Worm (Caenorhabditis elegans) whole organism, young adult: ENCODE data around the gene anmt-3.

ENCODE experiments used
- B0019.2 ChIP-seq: fragments of 200-800 bp; sonication (Bioruptor generic); conservative IDR thresholded peaks from 2 replicates; pipeline ENCODE4 v1.3.6; 2022; ENCODE audit warnings: missing genetic modification reagents, missing genetic modification characterization, missing compliant biosample characterization
- B0035.1 ChIP-seq: sonication (generic microtip); optimal IDR thresholded peaks from 2 replicates; lab custom pipeline; 2016; ENCODE audit warnings: missing genetic modification characterization, mild to moderate bottlenecking, missing compliant biosample characterization, missing genotype, missing genetic modification reagents
- B0261.1 ChIP-seq: sonication (generic microtip); optimal IDR thresholded peaks from 2 replicates; lab custom pipeline; 2016; ENCODE audit warnings: mild to moderate bottlenecking, missing genetic modification characterization, moderate library complexity, missing compliant biosample characterization
- C17E4.6 ChIP-seq: fragments of 200-800 bp; sonication (Bioruptor generic); IDR thresholded peaks from 2 replicates; pipeline ENCODE4 v1.3.6; 2022; ENCODE audit warnings: missing genetic modification reagents, missing genetic modification characterization, missing compliant biosample characterization
- F10E7.11 ChIP-seq: sonication (generic microtip); optimal IDR thresholded peaks from 2 replicates; lab custom pipeline; 2017; ENCODE audit warnings: mild to moderate bottlenecking, missing genetic modification characterization, moderate library complexity, missing compliant biosample characterization
- F22D6.2 ChIP-seq: sonication (generic microtip); optimal IDR thresholded peaks from 2 replicates; lab custom pipeline; 2016; ENCODE audit warnings: mild to moderate bottlenecking, missing genetic modification characterization, missing compliant biosample characterization
- F33H1.4 ChIP-seq: fragments of 200-800 bp; sonication (Bioruptor generic); IDR thresholded peaks from 2 replicates; pipeline ENCODE4 v1.3.6; 2022; ENCODE audit warnings: missing genetic modification reagents, missing genetic modification characterization, missing compliant biosample characterization
- F49E8.2 ChIP-seq: sonication (generic microtip); optimal IDR thresholded peaks from 3 replicates; lab custom pipeline; 2017; ENCODE audit warnings: missing genetic modification characterization, mild to moderate bottlenecking, missing compliant biosample characterization, antibody characterized with exemption, moderate library complexity; ENCODE audit not compliant: insufficient read depth
- F55B11.4 ChIP-seq: sonication (generic microtip); optimal IDR thresholded peaks from 2 replicates; lab custom pipeline; 2016; ENCODE audit warnings: missing compliant biosample characterization, missing genetic modification characterization, borderline replicate concordance; ENCODE audit not compliant: insufficient read depth
- F57A8.1 ChIP-seq: fragments of 200-800 bp; sonication (Bioruptor generic); optimal IDR thresholded peaks from 2 replicates; lab custom pipeline; 2018; ENCODE audit warnings: mild to moderate bottlenecking, missing genetic modification characterization, moderate library complexity, missing compliant biosample characterization
- K11D2.4 ChIP-seq: fragments of 200-800 bp; sonication (Bioruptor generic); IDR thresholded peaks from 2 replicates; pipeline ENCODE4 v1.3.6; 2022; ENCODE audit warnings: missing genetic modification reagents, missing genetic modification characterization, missing compliant biosample characterization
- K12H6.12 ChIP-seq: fragments of 200-800 bp; sonication (Bioruptor generic); optimal IDR thresholded peaks from 2 replicates; lab custom pipeline; 2018; ENCODE audit warnings: mild to moderate bottlenecking, missing genetic modification characterization, missing compliant biosample characterization
- Y53F4B.3 ChIP-seq: fragments of 200-800 bp; sonication (Bioruptor generic); IDR thresholded peaks from 2 replicates; pipeline ENCODE4 v1.3.6; 2022; ENCODE audit warnings: missing genetic modification reagents, missing genetic modification characterization, missing compliant biosample characterization
- Y56A3A.18 ChIP-seq: fragments of 200-800 bp; sonication (Bioruptor generic); IDR thresholded peaks from 2 replicates; pipeline ENCODE4 v1.3.6; 2022; ENCODE audit warnings: missing genetic modification reagents, missing genetic modification characterization, missing compliant biosample characterization
- Y67H2A.10 ChIP-seq: fragments of 200-800 bp; sonication (Bioruptor generic); conservative IDR thresholded peaks from 2 replicates; pipeline ENCODE4 v1.3.6; 2022; ENCODE audit warnings: missing genetic modification reagents, missing genetic modification characterization, missing compliant biosample characterization
- ZK185.1 ChIP-seq: sonication (generic microtip); optimal IDR thresholded peaks from 2 replicates; lab custom pipeline; 2016; ENCODE audit warnings: mild to moderate bottlenecking, missing genetic modification characterization, missing compliant biosample characterization; ENCODE audit not compliant: poor library complexity, severe bottlenecking
- attf-5 ChIP-seq: fragments of 200-800 bp; sonication (Bioruptor generic); optimal IDR thresholded peaks from 2 replicates; lab custom pipeline; 2018; ENCODE audit warnings: mild to moderate bottlenecking, missing genetic modification characterization, missing compliant biosample characterization
- bed-2 ChIP-seq: fragments of 200-800 bp; sonication (Bioruptor generic); IDR thresholded peaks from 2 replicates; pipeline ENCODE4 v1.3.6; 2022; ENCODE audit warnings: missing genetic modification reagents, missing genetic modification characterization, missing compliant biosample characterization
- ccch-3 ChIP-seq: fragments of 200-800 bp; sonication (Bioruptor generic); optimal IDR thresholded peaks from 2 replicates; lab custom pipeline; 2018; ENCODE audit warnings: mild to moderate bottlenecking, missing genetic modification characterization, missing compliant biosample characterization
- ceh-100 ChIP-seq: fragments of 200-800 bp; sonication (Bioruptor generic); IDR thresholded peaks from 2 replicates; pipeline ENCODE4 v1.3.6; 2022; ENCODE audit warnings: missing genetic modification reagents, missing genetic modification characterization, missing compliant biosample characterization
- ceh-79 ChIP-seq: sonication (generic microtip); optimal IDR thresholded peaks from 2 replicates; lab custom pipeline; 2017; ENCODE audit warnings: mild to moderate bottlenecking, missing genetic modification characterization, missing compliant biosample characterization
- die-1 ChIP-seq: sonication (generic microtip); optimal IDR thresholded peaks from 2 replicates; lab custom pipeline; 2016; ENCODE audit warnings: missing genotype, mild to moderate bottlenecking, missing genetic modification characterization, missing compliant biosample characterization
- dox-1 ChIP-seq: fragments of 200-800 bp; sonication (Bioruptor generic); IDR thresholded peaks from 2 replicates; pipeline ENCODE4 v1.3.6; 2022; ENCODE audit warnings: missing genetic modification reagents, missing genetic modification characterization, missing compliant biosample characterization
- dpff-1 ChIP-seq: sonication (generic microtip); optimal IDR thresholded peaks from 2 replicates; lab custom pipeline; 2017; ENCODE audit warnings: mild to moderate bottlenecking, missing genetic modification characterization, missing compliant biosample characterization
- egl-44 ChIP-seq: fragments of 200-800 bp; sonication (Bioruptor generic); IDR thresholded peaks from 2 replicates; pipeline ENCODE4 v1.3.6; 2022; ENCODE audit warnings: missing genetic modification reagents, missing genetic modification characterization, missing compliant biosample characterization
- egrh-3 ChIP-seq: fragments of 200-800 bp; sonication (Bioruptor generic); IDR thresholded peaks from 2 replicates; pipeline ENCODE4 v1.3.6; 2022; ENCODE audit warnings: missing genetic modification reagents, missing genetic modification characterization, missing compliant biosample characterization
- gei-17 ChIP-seq: fragments of 200-800 bp; sonication (Bioruptor generic); optimal IDR thresholded peaks from 2 replicates; lab custom pipeline; 2018; ENCODE audit warnings: mild to moderate bottlenecking, missing genetic modification characterization, missing compliant biosample characterization
- hmg-1.2 ChIP-seq: fragments of 200-800 bp; sonication (Bioruptor generic); IDR thresholded peaks from 2 replicates; pipeline ENCODE4 v1.3.6; 2022; ENCODE audit warnings: missing genetic modification reagents, missing genetic modification characterization, missing compliant biosample characterization
- hrde-1 ChIP-seq: sonication (generic microtip); optimal IDR thresholded peaks from 2 replicates; lab custom pipeline; 2016; ENCODE audit warnings: missing genetic modification characterization, mild to moderate bottlenecking, missing compliant biosample characterization, moderate library complexity, missing genotype, missing genetic modification reagents, borderline replicate concordance
- let-607 ChIP-seq, 2 experiments: fragments of 200-800 bp in 1 of 2; sonication (Bioruptor generic) in 1 of 2; sonication (generic microtip) in 1 of 2; optimal IDR thresholded peaks; 2 replicates each; lab custom pipeline; 2016 to 2018; ENCODE audit warnings: mild to moderate bottlenecking in 2 of 2, missing compliant biosample characterization in 2 of 2, missing genetic modification characterization in 2 of 2, moderate library complexity in 2 of 2, missing genotype in 1 of 2
- lin-35 ChIP-seq, 3 experiments: fragments of 150-350 bp in 2 of 3; sonication (generic microtip) in 1 of 3; optimal IDR thresholded peaks; 2 replicates each; lab custom pipeline; 2014 to 2018; ENCODE audit warnings: missing biosample characterization in 3 of 3, missing genetic modification characterization in 3 of 3, missing genetic modification reagents in 3 of 3
- lsy-27 ChIP-seq: sonication (generic microtip); optimal IDR thresholded peaks from 2 replicates; lab custom pipeline; 2017; ENCODE audit warnings: missing genetic modification characterization, mild to moderate bottlenecking, missing compliant biosample characterization, antibody characterized with exemption, missing genotype, borderline replicate concordance; ENCODE audit not compliant: insufficient read depth
- madf-6 ChIP-seq: fragments of 200-800 bp; sonication (Bioruptor generic); IDR thresholded peaks from 2 replicates; pipeline ENCODE4 v1.3.6; 2022; ENCODE audit warnings: missing genetic modification reagents, missing genetic modification characterization, missing compliant biosample characterization
- mcd-1 ChIP-seq: fragments of 200-800 bp; sonication (Bioruptor generic); IDR thresholded peaks from 2 replicates; pipeline ENCODE4 v1.3.6; 2022; ENCODE audit warnings: missing genetic modification reagents, missing genetic modification characterization, missing compliant biosample characterization
- pbrm-1 ChIP-seq: fragments of 200-800 bp; sonication (Bioruptor generic); IDR thresholded peaks from 2 replicates; pipeline ENCODE4 v1.3.6; 2022; ENCODE audit warnings: missing genetic modification reagents, missing genetic modification characterization, missing compliant biosample characterization
- pha-4 ChIP-seq: fragments of 150-350 bp; sonication (generic microtip); optimal IDR thresholded peaks from 2 replicates; lab custom pipeline; 2014; ENCODE audit warnings: missing biosample characterization, missing genetic modification reagents, missing genetic modification characterization
- rec-8 ChIP-seq, 2 experiments: sonication (generic microtip); optimal IDR thresholded peaks; 2 replicates each; lab custom pipeline; 2016; ENCODE audit warnings: mild to moderate bottlenecking in 2 of 2, missing genetic modification characterization in 2 of 2, missing genetic modification reagents in 2 of 2, missing genotype in 2 of 2, missing biosample characterization in 1 of 2, missing compliant biosample characterization in 1 of 2, moderate library complexity in 1 of 2
- snpc-3.4 ChIP-seq: sonication (generic microtip); optimal IDR thresholded peaks from 2 replicates; lab custom pipeline; 2017; ENCODE audit warnings: missing genetic modification characterization, mild to moderate bottlenecking, missing compliant biosample characterization, antibody characterized with exemption, moderate library complexity, missing genotype, missing genetic modification reagents
- snpc-4 ChIP-seq, 5 experiments: fragments of 150-350 bp in 1 of 5; sonication (generic microtip) in 4 of 5; optimal IDR thresholded peaks; 2 replicates each; lab custom pipeline; 2014 to 2018; ENCODE audit warnings: missing genetic modification characterization in 5 of 5, missing biosample characterization in 3 of 5, antibody characterized with exemption in 2 of 5, mild to moderate bottlenecking in 2 of 5, missing compliant biosample characterization in 2 of 5, missing genotype in 2 of 5, moderate library complexity in 2 of 5, missing genetic modification reagents in 1 of 5
- tbp1 ChIP-seq: fragments of 200-800 bp; sonication (Bioruptor generic); optimal IDR thresholded peaks from 2 replicates; lab custom pipeline; 2018; ENCODE audit warnings: mild to moderate bottlenecking, missing genetic modification characterization, missing compliant biosample characterization
- tlf-1 ChIP-seq: fragments of 200-800 bp; sonication (Bioruptor generic); optimal IDR thresholded peaks from 2 replicates; lab custom pipeline; 2018; ENCODE audit warnings: mild to moderate bottlenecking, missing genetic modification characterization, missing compliant biosample characterization
- unc-130 ChIP-seq: sonication (generic microtip); optimal IDR thresholded peaks from 2 replicates; lab custom pipeline; 2016; ENCODE audit warnings: missing genetic modification reagents, missing genetic modification characterization, missing compliant biosample characterization
- ztf-22 ChIP-seq: fragments of 200-800 bp; sonication (Bioruptor generic); optimal IDR thresholded peaks from 2 replicates; lab custom pipeline; 2018; ENCODE audit warnings: mild to moderate bottlenecking, missing genetic modification characterization, moderate library complexity, missing compliant biosample characterization
- ztf-25 ChIP-seq: fragments of 200-800 bp; sonication (Bioruptor generic); IDR thresholded peaks from 2 replicates; pipeline ENCODE4 v1.3.6; 2022; ENCODE audit warnings: missing genetic modification reagents, missing genetic modification characterization, missing compliant biosample characterization
- ztf-26 ChIP-seq: sonication (generic microtip); optimal IDR thresholded peaks from 2 replicates; lab custom pipeline; 2017; ENCODE audit warnings: missing genetic modification characterization, missing compliant biosample characterization
- ztf-28 ChIP-seq: fragments of 200-800 bp; sonication (Bioruptor generic); IDR thresholded peaks from 2 replicates; pipeline ENCODE4 v1.3.6; 2022; ENCODE audit warnings: missing genetic modification reagents, missing genetic modification characterization, missing compliant biosample characterization

anmt-3 gene

DNA sequence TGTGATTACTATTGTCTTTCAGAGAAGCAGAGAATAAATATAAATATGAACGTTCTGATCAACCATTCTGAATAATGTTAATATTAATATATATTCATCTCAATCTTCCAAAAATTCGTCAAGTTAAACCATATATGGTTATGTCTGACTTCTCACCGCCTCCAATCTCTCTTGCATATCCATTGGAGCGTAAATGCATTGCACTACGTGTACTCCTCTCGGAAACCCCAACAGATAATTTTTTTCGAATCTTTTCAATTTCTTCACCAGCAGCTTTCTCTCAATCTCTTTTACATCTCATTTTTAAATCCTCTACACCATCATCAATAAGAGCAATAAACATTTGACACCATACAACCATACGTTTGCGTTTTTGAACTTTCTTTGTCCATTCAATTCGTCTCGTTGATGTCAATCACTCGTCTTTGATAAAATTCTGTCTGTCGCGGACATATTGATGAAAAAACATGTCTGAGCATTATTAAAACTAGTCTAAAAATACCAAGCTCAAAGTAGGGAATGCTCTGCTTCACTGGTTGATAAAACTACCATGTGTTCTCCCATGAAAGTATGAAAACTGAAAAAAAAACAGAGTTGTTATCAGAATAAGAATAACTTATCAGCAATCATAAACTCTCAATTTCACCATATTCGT is 45.3 kb upstream of the anmt-3 start:
- TF ChIP-seq B0019.2 (GFP tag; lab: Robert Waterston, UW) (no peak), dox-1 (GFP tag; lab: Robert Waterston, UW) (no peak; the same call in 1 of the 2 replicates), F22D6.2 (tag; lab: Kevin White, UChicago) (no peak), bed-2 (no peak), egl-44 (GFP tag; lab: Robert Waterston, UW) (no peak), let-607 (tag; optimal IDR thresholded peaks at IDR 0.05; lab: Kevin White, UChicago) (peak; percentile 24 to 33), F49E8.2 (peak; percentile 21), snpc-3.4 (tag; lab: Kevin White, UChicago) (peak; percentile 73), Y67H2A.10 (no peak), ztf-22 (no peak), pbrm-1 (GFP tag; lab: Robert Waterston, UW) (no peak), dpff-1 (no peak), tbp1 (no peak), hmg-1.2 (peak; percentile 72), ceh-79 (no peak), die-1 (tag; lab: Kevin White, UChicago) (no peak), K12H6.12 (tag; lab: Kevin White, UChicago) (peak; percentile 2), ztf-25 (GFP tag; lab: Robert Waterston, UW) (no peak), Y53F4B.3 (GFP tag; lab: Robert Waterston, UW) (no peak), ceh-100 (GFP tag; lab: Robert Waterston, UW) (no peak), gei-17 (no peak), ztf-26 (tag; lab: Kevin White, UChicago) (no peak), C17E4.6 (GFP tag; lab: Robert Waterston, UW) (no peak), snpc-4 (GFP tag; optimal IDR thresholded peaks at IDR 0.05; lab: Kevin White, UChicago) (no peak), snpc-4 (tag; optimal IDR thresholded peaks at IDR 0.05; lab: Kevin White, UChicago) (peak in 1 of 4 experiments; percentile 7), hrde-1 (tag; lab: Kevin White, UChicago) (no peak), ccch-3 (no peak), rec-8 (tag; optimal IDR thresholded peaks at IDR 0.05; lab: Kevin White, UChicago) (no peak), F10E7.11 (tag; lab: Kevin White, UChicago) (no peak), ztf-28 (GFP tag; lab: Robert Waterston, UW) (no peak), mcd-1 (GFP tag; lab: Robert Waterston, UW) (peak; percentile 83), attf-5 (GFP tag; lab: Kevin White, UChicago) (no peak), F55B11.4 (tag; lab: Kevin White, UChicago) (no peak), pha-4 (no peak), F33H1.4 (GFP tag; lab: Robert Waterston, UW) (no peak), B0261.1 (tag; lab: Kevin White, UChicago) (no peak), B0035.1 (tag; lab: Kevin White, UChicago) (no peak), madf-6 (no peak), egrh-3 (GFP tag; lab: Robert Waterston, UW) (no peak), unc-130 (no peak), lsy-27 (tag; lab: Kevin White, UChicago) (no peak), ZK185.1 (peak; percentile 44), Y56A3A.18 (GFP tag; lab: Robert Waterston, UW) (no peak), F57A8.1 (no peak), lin-35 (GFP tag; optimal IDR thresholded peaks at IDR 0.05; lab: Kevin White, UChicago) (no peak), K11D2.4 (no peak), tlf-1 (GFP tag; lab: Kevin White, UChicago) (no peak)
